Worm (Caenorhabditis elegans): ENCODE measurements around the gene srt-29.

- no peak for TF ChIP-seq W03F9.2 (tag; optimal IDR thresholded peaks at IDR 0.05)
- TF ChIP-seq dao-5 (tag; optimal IDR thresholded peaks at IDR 0.05): no peak
- no peak for TF ChIP-seq him-1 (tag; optimal IDR thresholded peaks at IDR 0.05)
Observed at ce11 chrV:2684227-2684626, 34.7 kb downstream of the srt-29 start.
